Worm (Caenorhabditis elegans) whole organism, midembryonic: Measurements from ENCODE around the gene aagr-3.

Experiments
- T22C8.4 ChIP-seq: fragments of 200-800 bp; sonication (Bioruptor generic); IDR thresholded peaks from 2 replicates; pipeline ENCODE4 v1.3.6; 2022; ENCODE audit warnings: missing genetic modification characterization, missing compliant biosample characterization
- cog-1 ChIP-seq: sonication (generic microtip); optimal IDR thresholded peaks from 2 replicates; lab custom pipeline; 2016; ENCODE audit warnings: missing genetic modification characterization, missing compliant biosample characterization
- flt-1 ChIP-seq: fragments of 200-800 bp; sonication (Bioruptor generic); IDR thresholded peaks from 2 replicates; pipeline ENCODE4 v1.3.6; 2022; ENCODE audit warnings: missing genetic modification characterization, missing compliant biosample characterization
- klf-2 ChIP-seq: fragments of 200-800 bp; sonication (Bioruptor generic); conservative IDR thresholded peaks from 2 replicates; pipeline ENCODE4 v1.3.6; 2022; ENCODE audit warnings: missing genetic modification reagents, missing genetic modification characterization, missing compliant biosample characterization
- med-1 ChIP-seq: sonication (generic microtip); optimal IDR thresholded peaks from 2 replicates; lab custom pipeline; 2017; ENCODE audit warnings: missing genetic modification characterization, mild to moderate bottlenecking, missing compliant biosample characterization, antibody characterized with exemption, missing genetic modification reagents; ENCODE audit not compliant: insufficient read depth
- ref-1 ChIP-seq: fragments of 200-800 bp; sonication (Bioruptor generic); conservative IDR thresholded peaks from 2 replicates; pipeline ENCODE4 v1.3.6; 2022; ENCODE audit warnings: missing genetic modification reagents, missing genetic modification characterization, missing compliant biosample characterization
- tab-1 ChIP-seq: fragments of 200-800 bp; sonication (Bioruptor generic); IDR thresholded peaks from 2 replicates; pipeline ENCODE4 v1.3.6; 2022; ENCODE audit warnings: missing genetic modification characterization, missing compliant biosample characterization
- ztf-23 ChIP-seq: fragments of 200-800 bp; sonication (Bioruptor generic); IDR thresholded peaks from 2 replicates; pipeline ENCODE4 v1.3.6; 2022; ENCODE audit warnings: missing genetic modification reagents, missing genetic modification characterization, missing compliant biosample characterization
- ztf-29 ChIP-seq: fragments of 200-800 bp; sonication (Bioruptor generic); IDR thresholded peaks from 2 replicates; pipeline ENCODE4 v1.3.6; 2022; ENCODE audit warnings: missing genetic modification reagents, missing genetic modification characterization, missing compliant biosample characterization

Gene aagr-3

DNA sequence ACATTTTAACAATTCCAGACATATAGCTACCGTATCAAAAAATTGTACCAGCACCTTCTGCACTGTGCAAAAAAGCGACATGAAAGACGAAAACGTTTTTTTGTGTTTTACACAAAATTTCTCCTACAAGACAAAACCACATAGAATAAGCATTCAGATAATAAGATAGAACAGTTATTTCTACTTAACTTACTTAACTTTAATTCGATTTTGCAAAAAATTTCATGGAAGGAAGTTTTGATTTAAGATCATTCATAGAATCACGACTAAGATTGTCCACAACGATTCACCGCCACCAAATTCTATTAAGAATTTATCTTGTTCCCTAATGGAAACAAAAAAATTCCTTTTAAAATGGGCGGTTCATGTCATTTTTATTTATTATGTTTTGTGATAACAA lies 34.4 kb upstream of the aagr-3 start:
- TF ChIP-seq cog-1 (tag; lab: Kevin White, UChicago) (no peak), tab-1 (GFP tag; lab: Robert Waterston, UW) (no peak), ztf-23 (GFP tag; lab: Robert Waterston, UW) (no peak), klf-2 (GFP tag; lab: Robert Waterston, UW) (no peak), ref-1 (no peak), flt-1 (GFP tag; lab: Robert Waterston, UW) (no peak), med-1 (no peak), ztf-29 (GFP tag; lab: Robert Waterston, UW) (no peak), T22C8.4 (GFP tag; lab: Robert Waterston, UW) (no peak)

DNA sequence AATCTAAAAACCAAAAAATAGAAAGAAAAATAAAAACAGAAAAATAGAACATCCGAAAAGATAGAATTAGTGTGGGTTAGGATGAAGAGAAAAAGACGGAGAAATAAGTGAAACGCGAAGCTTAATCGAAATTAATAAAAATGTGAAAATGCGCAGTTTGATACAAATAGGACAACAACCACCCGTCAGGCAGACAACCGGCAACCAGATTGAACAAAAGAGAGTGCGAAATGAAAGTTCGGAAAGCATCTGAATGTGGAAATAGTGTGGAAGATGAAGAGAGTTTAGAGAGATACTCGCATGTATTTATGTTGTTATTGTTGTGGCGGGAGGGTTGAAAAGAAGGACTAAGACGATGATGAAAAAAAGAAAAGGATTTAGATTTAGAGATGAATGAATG lies 29.1 kb upstream of the aagr-3 start:
- TF ChIP-seq klf-2 (GFP tag; lab: Robert Waterston, UW) (no peak), med-1 (no peak), cog-1 (tag; lab: Kevin White, UChicago) (no peak), ref-1 (no peak), T22C8.4 (GFP tag; lab: Robert Waterston, UW) (no peak), flt-1 (GFP tag; lab: Robert Waterston, UW) (no peak), ztf-29 (GFP tag; lab: Robert Waterston, UW) (no peak), ztf-23 (GFP tag; lab: Robert Waterston, UW) (no peak), tab-1 (GFP tag; lab: Robert Waterston, UW) (no peak)

DNA sequence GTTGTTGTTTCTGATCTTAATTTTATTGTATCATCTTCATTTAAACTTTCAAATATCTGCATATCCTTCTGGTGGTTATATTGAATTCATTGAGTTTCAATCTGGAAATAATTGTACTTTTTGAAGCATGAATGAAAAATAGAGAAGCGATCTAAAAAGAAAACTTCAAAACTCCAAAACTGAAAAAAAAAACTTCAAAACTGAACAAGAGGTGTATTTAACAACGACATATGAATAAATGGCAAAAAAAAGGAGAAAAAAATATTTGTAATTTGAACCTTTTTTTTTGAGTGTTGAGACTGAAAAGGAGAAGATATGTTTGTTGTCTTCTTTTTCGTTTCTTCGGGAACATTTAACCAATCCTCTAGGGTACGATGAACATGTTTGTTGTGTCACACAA lies 28.6 kb upstream of the aagr-3 start, which contains the start of gene F58E6.11:
F58E6.11 (minus strand) TSS at position 101 of the 400 bp plus-strand sequence.
- TF ChIP-seq ref-1 (no peak), med-1 (no peak), flt-1 (GFP tag; lab: Robert Waterston, UW) (no peak), tab-1 (GFP tag; lab: Robert Waterston, UW) (no peak), klf-2 (GFP tag; lab: Robert Waterston, UW) (no peak), ztf-29 (GFP tag; lab: Robert Waterston, UW) (no peak), ztf-23 (GFP tag; lab: Robert Waterston, UW) (no peak), cog-1 (tag; lab: Kevin White, UChicago) (no peak), T22C8.4 (GFP tag; lab: Robert Waterston, UW) (no peak)

DNA sequence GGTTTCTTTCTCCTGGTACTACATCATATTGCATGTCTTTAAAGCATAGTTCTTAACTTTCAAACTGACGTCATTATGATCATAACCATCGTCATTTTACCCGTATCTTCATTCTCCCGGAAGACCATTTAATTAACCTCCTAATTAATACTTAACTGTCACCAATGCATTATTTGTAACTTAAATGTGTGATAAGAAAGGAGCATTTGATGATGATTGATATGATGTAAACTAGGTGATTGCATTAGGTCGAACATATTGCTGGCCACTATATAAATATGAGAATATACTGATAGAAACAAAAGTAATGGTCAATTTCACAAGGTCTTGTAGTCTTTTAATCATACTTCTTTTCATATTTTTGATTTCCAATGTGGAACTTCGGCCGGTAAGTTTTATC lies 26.9 kb upstream of the aagr-3 start, which contains the start of gene hrg-3:
hrg-3 (plus strand) TSS at position 227 of the 400 bp plus-strand sequence.
- TF ChIP-seq T22C8.4 (GFP tag; lab: Robert Waterston, UW) (no peak), flt-1 (GFP tag; lab: Robert Waterston, UW) (no peak), ref-1 (no peak), ztf-23 (GFP tag; lab: Robert Waterston, UW) (no peak), klf-2 (GFP tag; lab: Robert Waterston, UW) (no peak), ztf-29 (GFP tag; lab: Robert Waterston, UW) (no peak), tab-1 (GFP tag; lab: Robert Waterston, UW) (no peak), cog-1 (tag; lab: Kevin White, UChicago) (no peak), med-1 (no peak)

DNA sequence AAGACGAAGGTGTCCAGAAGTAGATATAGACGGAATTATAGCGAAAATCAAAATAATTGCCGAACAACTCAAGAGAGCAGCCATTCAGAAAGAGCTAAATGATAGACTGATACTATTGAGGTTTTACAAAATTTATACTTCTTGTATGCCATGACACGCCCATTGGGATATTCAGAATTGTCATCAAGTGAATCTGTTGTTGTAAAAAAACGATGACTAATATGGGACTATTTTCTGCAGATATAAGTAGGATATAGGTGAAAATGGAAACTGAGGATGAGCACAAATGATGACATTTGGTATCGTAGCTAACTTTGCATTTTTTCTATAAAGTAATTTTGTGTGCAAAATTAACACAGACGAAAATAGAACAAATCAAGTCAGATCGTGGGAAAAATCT lies 26.4 kb upstream of the aagr-3 start, which contains the start of gene F58E6.8:
F58E6.8 (minus strand) TSS at position 101 of the 400 bp plus-strand sequence.
- TF ChIP-seq ref-1 (no peak), T22C8.4 (GFP tag; lab: Robert Waterston, UW) (no peak), tab-1 (GFP tag; lab: Robert Waterston, UW) (no peak), klf-2 (GFP tag; lab: Robert Waterston, UW) (no peak), flt-1 (GFP tag; lab: Robert Waterston, UW) (no peak), ztf-23 (GFP tag; lab: Robert Waterston, UW) (no peak), cog-1 (tag; lab: Kevin White, UChicago) (no peak), ztf-29 (GFP tag; lab: Robert Waterston, UW) (no peak), med-1 (no peak)

DNA sequence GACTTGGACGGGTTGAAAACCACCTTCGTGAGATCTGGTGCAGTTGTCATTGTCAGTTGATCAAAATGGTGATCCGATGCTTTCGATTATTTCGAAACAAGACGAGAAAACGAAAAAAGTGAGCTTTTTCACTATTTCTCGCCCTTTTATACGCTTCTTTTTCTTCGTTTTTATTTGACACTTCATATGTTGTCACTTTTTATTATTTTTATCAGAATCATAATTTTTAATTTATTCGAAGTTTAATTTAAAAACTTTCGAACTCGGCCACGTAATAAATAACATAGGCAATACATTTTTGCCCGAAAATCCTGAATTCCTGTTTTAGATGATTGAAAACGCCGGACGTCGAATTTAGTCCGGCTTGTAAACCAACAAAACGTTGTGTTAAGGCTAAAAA lies 25.1 kb upstream of the aagr-3 start, which contains the start of gene F58E6.5:
F58E6.5 (minus strand) TSS at position 101 of the 400 bp plus-strand sequence.
- TF ChIP-seq klf-2 (GFP tag; lab: Robert Waterston, UW) (no peak), flt-1 (GFP tag; lab: Robert Waterston, UW) (no peak), T22C8.4 (GFP tag; lab: Robert Waterston, UW) (no peak), ref-1 (no peak), ztf-29 (GFP tag; lab: Robert Waterston, UW) (no peak), tab-1 (GFP tag; lab: Robert Waterston, UW) (no peak)

DNA sequence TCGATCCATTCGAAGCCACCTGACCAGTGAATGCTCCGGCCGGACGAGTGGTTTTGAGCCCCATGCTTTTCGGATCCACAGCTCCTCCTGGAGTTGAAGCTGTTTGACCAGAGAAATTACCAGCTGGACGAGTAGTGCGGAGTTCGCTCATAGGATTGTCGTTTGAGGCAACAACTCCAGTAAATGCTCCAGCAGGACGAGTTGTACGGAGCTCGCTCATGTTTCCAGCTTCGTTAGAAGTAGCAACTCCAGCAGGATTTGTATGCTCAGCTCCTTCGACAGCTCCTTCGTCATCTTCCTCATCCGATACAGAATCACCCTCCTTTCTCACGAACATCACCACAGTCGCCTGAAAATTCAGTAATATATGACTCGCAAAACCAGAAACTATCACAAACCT lies 24.2 kb upstream of the aagr-3 start:
- TF ChIP-seq flt-1 (GFP tag; lab: Robert Waterston, UW) = no peak
- TF ChIP-seq T22C8.4 (GFP tag; lab: Robert Waterston, UW) = no peak

DNA sequence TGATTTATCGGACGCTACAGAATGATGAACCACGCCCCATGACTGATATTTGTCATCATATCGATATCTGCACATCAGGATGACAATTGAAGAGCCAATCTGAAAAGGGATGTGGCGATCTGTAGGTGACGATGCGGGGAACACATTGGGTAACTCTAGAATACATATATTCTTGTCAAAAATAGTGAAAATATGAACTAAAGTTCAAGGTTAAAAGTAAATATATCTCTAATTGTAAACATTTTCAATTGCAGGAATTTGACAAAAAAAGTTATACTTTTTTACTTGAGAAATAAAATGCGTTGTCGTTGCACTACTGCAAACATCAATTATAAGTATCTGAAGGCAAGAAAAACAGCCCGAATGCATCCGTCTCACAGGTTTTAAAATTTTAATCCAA lies 23.6 kb upstream of the aagr-3 start, which contains the start of gene F58E6.6:
F58E6.6 (minus strand) TSS at position 101 of the 400 bp plus-strand sequence.
- TF ChIP-seq T22C8.4 (GFP tag; lab: Robert Waterston, UW) (no peak), flt-1 (GFP tag; lab: Robert Waterston, UW) (no peak), ztf-29 (GFP tag; lab: Robert Waterston, UW) (no peak), ztf-23 (GFP tag; lab: Robert Waterston, UW) (no peak), cog-1 (tag; lab: Kevin White, UChicago) (no peak), med-1 (no peak), klf-2 (GFP tag; lab: Robert Waterston, UW) (no peak), ref-1 (no peak), tab-1 (GFP tag; lab: Robert Waterston, UW) (no peak)

DNA sequence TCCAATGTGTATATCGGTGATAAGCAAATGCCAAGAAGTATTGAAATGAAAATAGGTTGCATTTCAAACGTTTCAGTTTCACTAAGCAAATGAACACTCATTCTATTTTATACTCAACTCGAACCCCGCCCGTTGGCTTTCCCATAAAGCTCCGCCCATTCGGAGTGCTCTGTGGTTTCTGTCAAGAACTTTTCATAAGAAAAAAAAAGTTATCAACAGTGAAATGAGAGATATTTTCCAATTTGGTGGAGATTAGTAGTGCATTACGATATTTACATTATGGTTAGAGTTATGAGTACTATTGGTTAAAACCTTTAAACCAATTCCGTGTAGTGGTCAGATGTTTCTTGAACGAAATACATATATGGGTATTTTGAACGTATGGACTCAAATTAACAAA lies 21.0 kb upstream of the aagr-3 start, which contains the start of gene F58E6.4:
F58E6.4 (minus strand) TSS at position 101 of the 400 bp plus-strand sequence.
- TF ChIP-seq tab-1 (GFP tag; lab: Robert Waterston, UW) = no peak
- no peak for TF ChIP-seq T22C8.4 (GFP tag; lab: Robert Waterston, UW)
- TF ChIP-seq ref-1 = no peak
- TF ChIP-seq ztf-23 (GFP tag; lab: Robert Waterston, UW) = no peak
- TF ChIP-seq klf-2 (GFP tag; lab: Robert Waterston, UW) = no peak
- TF ChIP-seq med-1 = no peak
- TF ChIP-seq ztf-29 (GFP tag; lab: Robert Waterston, UW) = no peak
- TF ChIP-seq cog-1 (tag; lab: Kevin White, UChicago) = no peak
- no peak for TF ChIP-seq flt-1 (GFP tag; lab: Robert Waterston, UW)
